Worm (Caenorhabditis elegans) whole organism, L3 larva: ENCODE results near the gene sel-9.

ENCODE experiments used
- R02D3.7 ChIP-seq: fragments of 150-350 bp; optimal IDR thresholded peaks from 2 replicates; lab custom pipeline; 2014; ENCODE audit warnings: missing biosample characterization, missing genetic modification characterization
- ceh-16 ChIP-seq: sonication (generic microtip); optimal IDR thresholded peaks from 2 replicates; lab custom pipeline; 2017; ENCODE audit warnings: missing biosample characterization, missing genetic modification characterization
- ceh-28 ChIP-seq: fragments of 150-350 bp; optimal IDR thresholded peaks from 2 replicates; lab custom pipeline; 2014; ENCODE audit warnings: missing biosample characterization, missing genetic modification reagents, missing genetic modification characterization
- ceh-9 ChIP-seq: sonication (generic microtip); optimal IDR thresholded peaks from 2 replicates; lab custom pipeline; 2018; ENCODE audit warnings: missing biosample characterization, missing genetic modification characterization
- egl-27 ChIP-seq: sonication (generic microtip); optimal IDR thresholded peaks from 4 replicates; lab custom pipeline; 2017; ENCODE audit warnings: missing biosample characterization, missing genetic modification reagents, missing genetic modification characterization
- egl-5 ChIP-seq: fragments of 150-350 bp; optimal IDR thresholded peaks from 2 replicates; lab custom pipeline; 2017; ENCODE audit warnings: missing biosample characterization, missing genetic modification reagents, missing genetic modification characterization, inconsistent platforms
- elt-1 ChIP-seq: fragments of 150-350 bp; optimal IDR thresholded peaks from 2 replicates; lab custom pipeline; 2014; ENCODE audit warnings: missing biosample characterization, missing genetic modification characterization
- elt-2 ChIP-seq: sonication (generic microtip); optimal IDR thresholded peaks from 2 replicates; lab custom pipeline; 2016; ENCODE audit warnings: missing genetic modification reagents, mild to moderate bottlenecking, missing genetic modification characterization, missing compliant biosample characterization
- elt-3 ChIP-seq, 3 experiments: fragments of 150-350 bp in 1 of 3; sonication (generic microtip) in 2 of 3; optimal IDR thresholded peaks; 2 replicates in 2 of 3; 4 replicates in 1 of 3; lab custom pipeline; 2014 to 2017; ENCODE audit warnings: missing biosample characterization in 3 of 3, missing genetic modification characterization in 3 of 3
- eor-1 ChIP-seq, 2 experiments: fragments of 150-350 bp; optimal IDR thresholded peaks; 2 replicates each; lab custom pipeline; 2014 to 2018; ENCODE audit warnings: missing biosample characterization in 2 of 2, missing genetic modification characterization in 2 of 2
- fkh-10 ChIP-seq: sonication (generic microtip); optimal IDR thresholded peaks from 2 replicates; lab custom pipeline; 2017; ENCODE audit warnings: missing biosample characterization, missing genetic modification reagents, missing genetic modification characterization
- fos-1 ChIP-seq: fragments of 150-350 bp; optimal IDR thresholded peaks from 2 replicates; lab custom pipeline; 2014; ENCODE audit warnings: missing biosample characterization, missing genetic modification characterization
- hmg-11 ChIP-seq: sonication (generic microtip); optimal IDR thresholded peaks from 2 replicates; lab custom pipeline; 2016; ENCODE audit warnings: missing genetic modification characterization, missing compliant biosample characterization
- lin-39 ChIP-seq: fragments of 150-350 bp; optimal IDR thresholded peaks from 2 replicates; lab custom pipeline; 2018; ENCODE audit warnings: missing biosample characterization, missing genetic modification reagents, missing genetic modification characterization
- lsy-12 ChIP-seq: sonication (generic microtip); optimal IDR thresholded peaks from 2 replicates; lab custom pipeline; 2016; ENCODE audit warnings: mild to moderate bottlenecking, missing genetic modification characterization, missing compliant biosample characterization
- nfya-1 ChIP-seq: sonication (generic microtip); optimal IDR thresholded peaks from 2 replicates; lab custom pipeline; 2017; ENCODE audit warnings: missing genetic modification characterization, mild to moderate bottlenecking, missing compliant biosample characterization, antibody characterized with exemption, moderate library complexity; ENCODE audit not compliant: insufficient read depth
- nhr-11 ChIP-seq: fragments of 150-350 bp; optimal IDR thresholded peaks from 2 replicates; lab custom pipeline; 2014; ENCODE audit warnings: missing biosample characterization, missing genetic modification characterization
- nhr-23 ChIP-seq: fragments of 150-350 bp; optimal IDR thresholded peaks from 2 replicates; lab custom pipeline; 2014; ENCODE audit warnings: missing biosample characterization, missing genetic modification reagents, missing genetic modification characterization
- nhr-237 ChIP-seq: fragments of 150-350 bp; optimal IDR thresholded peaks from 2 replicates; lab custom pipeline; 2014; ENCODE audit warnings: missing biosample characterization, missing genetic modification characterization
- nhr-25 ChIP-seq: sonication (generic microtip); optimal IDR thresholded peaks from 2 replicates; lab custom pipeline; 2017; ENCODE audit warnings: missing biosample characterization, missing genetic modification characterization
- nhr-28 ChIP-seq: fragments of 150-350 bp; optimal IDR thresholded peaks from 2 replicates; lab custom pipeline; 2014; ENCODE audit warnings: missing biosample characterization, missing genetic modification characterization
- nhr-43 ChIP-seq: sonication (generic microtip); optimal IDR thresholded peaks from 2 replicates; lab custom pipeline; 2016; ENCODE audit warnings: mild to moderate bottlenecking, missing genetic modification characterization, missing compliant biosample characterization; ENCODE audit not compliant: poor library complexity, severe bottlenecking
- nhr-67 ChIP-seq: fragments of 150-350 bp; optimal IDR thresholded peaks from 2 replicates; lab custom pipeline; 2014; ENCODE audit warnings: missing biosample characterization, missing genetic modification characterization
- nhr-76 ChIP-seq: fragments of 150-350 bp; sonication (generic microtip); optimal IDR thresholded peaks from 5 replicates; lab custom pipeline; 2014; ENCODE audit warnings: missing biosample characterization, missing genetic modification characterization
- nhr-77 ChIP-seq: fragments of 150-350 bp; optimal IDR thresholded peaks from 2 replicates; lab custom pipeline; 2014; ENCODE audit warnings: missing biosample characterization, missing genetic modification characterization
- pqm-1 ChIP-seq: fragments of 150-350 bp; optimal IDR thresholded peaks from 2 replicates; lab custom pipeline; 2017; ENCODE audit warnings: missing biosample characterization, missing genetic modification characterization, inconsistent platforms
- sea-2 ChIP-seq: fragments of 150-350 bp; sonication (generic microtip); optimal IDR thresholded peaks from 4 replicates; lab custom pipeline; 2014; ENCODE audit warnings: missing biosample characterization, missing genetic modification reagents, missing genetic modification characterization
- skn-1 ChIP-seq: fragments of 150-350 bp; optimal IDR thresholded peaks from 2 replicates; lab custom pipeline; 2014; ENCODE audit warnings: missing biosample characterization, missing genetic modification characterization
- tbx-2 ChIP-seq: sonication (generic microtip); optimal IDR thresholded peaks from 2 replicates; lab custom pipeline; 2016; ENCODE audit warnings: mild to moderate bottlenecking, missing genetic modification characterization, missing compliant biosample characterization
- unc-39 ChIP-seq: sonication (generic microtip); optimal IDR thresholded peaks from 4 replicates; lab custom pipeline; 2017; ENCODE audit warnings: missing biosample characterization, missing genetic modification characterization
- unc-62 ChIP-seq: fragments of 150-350 bp; sonication (generic microtip); optimal IDR thresholded peaks from 4 replicates; lab custom pipeline; 2014; ENCODE audit warnings: missing biosample characterization, missing genetic modification reagents, missing genetic modification characterization
- ztf-11 ChIP-seq: fragments of 150-350 bp; optimal IDR thresholded peaks from 2 replicates; lab custom pipeline; 2014; ENCODE audit warnings: missing biosample characterization, missing genetic modification characterization
- ztf-4 ChIP-seq: fragments of 150-350 bp; optimal IDR thresholded peaks from 2 replicates; lab custom pipeline; 2014; ENCODE audit warnings: missing biosample characterization, missing genetic modification characterization

Gene sel-9

DNA sequence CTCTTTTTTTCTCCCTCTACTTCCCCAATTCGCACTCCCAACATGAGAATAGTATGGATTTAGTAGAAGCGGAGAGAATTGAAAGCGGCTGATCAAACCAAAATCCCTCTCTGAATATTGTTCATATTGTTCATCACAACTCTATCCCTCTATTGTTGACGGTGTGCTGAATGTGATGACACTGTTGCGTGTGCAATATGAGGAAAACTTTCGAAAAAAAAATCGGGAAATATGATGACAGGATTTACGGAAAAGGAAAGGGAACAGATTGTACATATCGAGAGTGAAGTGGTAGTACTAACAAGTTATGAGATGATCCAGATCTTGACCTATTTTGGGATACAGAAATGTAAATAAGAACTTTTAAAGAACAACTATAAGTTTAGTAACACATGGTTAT is 6.5 kb downstream of the sel-9 start, which contains the start of gene smex-1:
TSS of gene smex-1 (minus strand) at position 101 of the 400 bp plus-strand sequence.
- TF ChIP-seq fos-1 (no peak), nhr-28 (tag; lab: Kevin White, UChicago) (no peak), nhr-77 (tag; lab: Kevin White, UChicago) (no peak), nhr-23 (tag; lab: Kevin White, UChicago) (no peak), lsy-12 (tag; lab: Kevin White, UChicago) (no peak), R02D3.7 (tag; lab: Kevin White, UChicago) (no peak), eor-1 (tag; optimal IDR thresholded peaks at IDR 0.05; lab: Kevin White, UChicago) (no peak), unc-62 (GFP tag; lab: Kevin White, UChicago) (no peak), pqm-1 (tag; lab: Kevin White, UChicago) (no peak), skn-1 (tag; lab: Kevin White, UChicago) (no peak), ceh-28 (no peak), ceh-9 (tag; lab: Kevin White, UChicago) (no peak)

DNA sequence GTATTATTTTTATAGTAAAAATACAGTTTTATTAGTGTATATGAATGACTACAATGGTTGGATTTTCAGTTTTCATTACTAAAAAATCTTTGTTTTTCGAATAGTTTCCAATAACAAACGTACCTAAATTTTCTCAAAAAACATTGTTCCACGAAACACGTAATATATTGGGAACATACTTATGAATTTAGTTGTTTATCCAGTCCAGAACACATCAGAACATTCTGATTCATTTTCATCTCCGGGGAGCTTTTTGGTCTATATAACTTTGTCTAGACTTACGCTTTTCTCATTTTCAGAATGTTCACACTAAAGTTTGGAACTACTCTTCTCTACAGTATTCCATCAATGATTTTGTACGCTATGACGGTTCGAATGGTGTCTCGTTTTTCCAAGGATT is 10.6 kb downstream of the sel-9 start, which contains the start of gene srg-33:
TSS of gene srg-33 (plus strand) at position 301 of the 400 bp plus-strand sequence.
- TF ChIP-seq nhr-67 (no peak), eor-1 (tag; optimal IDR thresholded peaks at IDR 0.05; lab: Kevin White, UChicago) (no peak), ztf-11 (tag; lab: Kevin White, UChicago) (no peak), nhr-43 (tag; lab: Kevin White, UChicago) (no peak), nhr-237 (tag; lab: Kevin White, UChicago) (no peak), ceh-16 (tag; lab: Kevin White, UChicago) (no peak), fkh-10 (GFP tag; lab: Kevin White, UChicago) (no peak), elt-1 (no peak), elt-3 (tag; optimal IDR thresholded peaks at IDR 0.05; lab: Kevin White, UChicago) (no peak), unc-62 (GFP tag; lab: Kevin White, UChicago) (no peak), elt-2 (tag; lab: Kevin White, UChicago) (no peak), ztf-4 (tag; lab: Kevin White, UChicago) (no peak), nhr-76 (tag; lab: Kevin White, UChicago) (no peak), sea-2 (GFP tag; lab: Kevin White, UChicago) (no peak), ceh-28 (no peak), tbx-2 (tag; lab: Kevin White, UChicago) (no peak)

- no peak for TF ChIP-seq nhr-76 (tag; lab: Kevin White, UChicago)
- TF ChIP-seq elt-2 (tag; lab: Kevin White, UChicago) = peak; percentile 67
- TF ChIP-seq elt-1 = no peak
- peak; percentile 63 for TF ChIP-seq lin-39 (tag; lab: Kevin White, UChicago)
- no peak for TF ChIP-seq nhr-11 (tag; lab: Kevin White, UChicago)
- peak; percentile 51 for TF ChIP-seq nfya-1 (tag; lab: Kevin White, UChicago)
- TF ChIP-seq pqm-1 (tag; lab: Kevin White, UChicago) = peak; percentile 17
These were observed 14.1 kb downstream of the sel-9 start for ce11 chrV:8288125-8288806.

- TF ChIP-seq nhr-77 (tag; lab: Kevin White, UChicago) (no peak), pqm-1 (tag; lab: Kevin White, UChicago) (peak; percentile 51), elt-2 (tag; lab: Kevin White, UChicago) (peak; percentile 4)
These were observed 16.9 kb downstream of the sel-9 start for ce11 chrV:8285455-8285854.

DNA sequence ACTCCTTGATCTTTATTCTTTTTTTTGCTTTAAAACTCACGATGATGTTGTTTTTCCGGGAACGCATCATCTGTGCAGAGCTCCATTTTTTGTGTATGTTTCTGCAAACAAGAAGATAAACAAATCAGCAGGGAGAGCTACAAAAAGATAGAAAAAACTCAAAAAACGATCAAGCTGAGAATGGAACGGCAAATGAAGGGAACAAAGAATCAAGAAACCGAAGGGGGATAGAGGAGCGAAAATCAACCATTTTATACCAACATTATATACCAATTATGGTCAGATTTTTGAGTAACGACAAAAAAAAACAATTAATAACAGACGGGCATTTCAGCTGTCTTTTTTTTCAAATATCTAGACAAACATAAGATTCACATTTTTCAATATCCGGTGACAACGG is 17.6 kb downstream of the sel-9 start, which contains the start of gene slc-17.5:
TSS of gene slc-17.5 (minus strand) at position 101 of the 400 bp plus-strand sequence.
- TF ChIP-seq fos-1 = no peak
- TF ChIP-seq egl-5 (tag; lab: Kevin White, UChicago) = no peak
- no peak for TF ChIP-seq ceh-16 (tag; lab: Kevin White, UChicago)

- TF ChIP-seq nhr-67 (no peak), elt-2 (tag; lab: Kevin White, UChicago) (no peak), elt-3 (tag; optimal IDR thresholded peaks at IDR 0.05; lab: Kevin White, UChicago) (no peak), unc-39 (tag; lab: Kevin White, UChicago) (no peak), egl-27 (tag; lab: Kevin White, UChicago) (no peak), nhr-25 (tag; lab: Kevin White, UChicago) (no peak), nhr-11 (tag; lab: Kevin White, UChicago) (no peak), nhr-76 (tag; lab: Kevin White, UChicago) (no peak), hmg-11 (no peak)
- TF ChIP-seq, all 47 proteins: peak for 0
These were observed 19.4 kb downstream of the sel-9 start for ce11 chrV:8282933-8283332.
